Worm (Caenorhabditis elegans): Measurements from ENCODE around the gene tyr-2.

The tyr-2 gene

DNA sequence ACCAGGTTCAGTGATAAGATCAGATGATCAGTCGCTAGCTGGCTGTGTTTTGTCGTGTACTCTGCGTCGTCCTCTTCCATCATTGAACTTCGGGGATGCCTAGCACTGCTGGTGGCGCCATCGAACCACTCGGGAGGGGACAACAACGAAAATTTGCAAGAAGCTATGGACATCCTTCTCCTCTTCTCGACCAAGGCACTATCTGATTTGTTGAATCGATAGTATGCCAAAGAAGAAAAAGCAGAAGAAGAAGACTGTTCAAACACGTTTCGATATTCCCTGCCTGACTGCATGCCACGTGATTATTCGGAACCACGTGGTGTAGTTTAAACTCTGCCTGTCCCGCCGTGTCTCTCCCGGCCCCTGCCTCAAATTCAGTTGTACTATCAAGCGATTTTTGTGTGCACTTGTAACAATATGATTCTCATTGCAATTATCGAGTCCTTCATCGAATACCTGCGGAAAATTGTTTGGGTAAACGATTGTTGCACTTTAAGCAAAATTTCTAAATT is 24.7 kb upstream of the tyr-2 start (continued):
- TF ChIP-seq fkh-3 (tag; optimal IDR thresholded peaks at IDR 0.05) (no peak), madf-10 (tag; optimal IDR thresholded peaks at IDR 0.05) (no peak), gei-17 (GFP tag; optimal IDR thresholded peaks at IDR 0.05) (no peak), pbrm-1 (GFP tag; IDR thresholded peaks at IDR 0.05) (no peak), mcd-1 (GFP tag; IDR thresholded peaks at IDR 0.05) (no peak), cebp-1 (GFP tag; IDR thresholded peaks at IDR 0.05) (no peak), cebp-1 (tag; optimal IDR thresholded peaks at IDR 0.05) (peak; percentile 44), B0261.1 (tag; optimal IDR thresholded peaks at IDR 0.05) (no peak), D2030.7 (GFP tag; IDR thresholded peaks at IDR 0.05) (no peak), attf-6 (GFP tag; IDR thresholded peaks at IDR 0.05) (no peak), F37B4.10 (GFP tag; IDR thresholded peaks at IDR 0.05) (no peak), zim-3 (tag; optimal IDR thresholded peaks at IDR 0.05) (no peak), B0035.1 (tag; optimal IDR thresholded peaks at IDR 0.05) (no peak), zfh-2 (GFP tag; conservative IDR thresholded peaks at IDR 0.05) (0 out of 2 replicates have a peak, but pooled peaks have one; percentile 15), bed-1 (GFP tag; IDR thresholded peaks at IDR 0.05) (no peak), lsy-27 (tag; optimal IDR thresholded peaks at IDR 0.05; ENCODE audit: borderline replicate concordance, insufficient read depth) (no peak), hlh-12 (tag; optimal IDR thresholded peaks at IDR 0.05) (no peak), ztf-26 (tag; optimal IDR thresholded peaks at IDR 0.05) (peak; percentile 46), Y53F4B.3 (GFP tag; IDR thresholded peaks at IDR 0.05) (no peak), ztf-22 (GFP tag; optimal IDR thresholded peaks at IDR 0.05) (no peak), C06A6.2 (GFP tag; conservative IDR thresholded peaks at IDR 0.05) (0 out of 2 replicates have a peak, but pooled peaks have one; percentile 27), F39B2.1 (GFP tag; IDR thresholded peaks at IDR 0.05) (no peak), ztf-3 (GFP tag; optimal IDR thresholded peaks at IDR 0.05) (no peak), lin-40 (tag; optimal IDR thresholded peaks at IDR 0.05) (no peak), nfya-1 (tag; optimal IDR thresholded peaks at IDR 0.05; ENCODE audit: borderline replicate concordance, insufficient read depth) (no peak), egl-44 (GFP tag; IDR thresholded peaks at IDR 0.05) (no peak), die-1 (tag; optimal IDR thresholded peaks at IDR 0.05) (peak; percentile 31), rpc-1 (optimal IDR thresholded peaks at IDR 0.05) (no peak), rpc-1 (tag; optimal IDR thresholded peaks at IDR 0.05) (no peak), dox-1 (GFP tag; IDR thresholded peaks at IDR 0.05) (peak; percentile 24), unc-130 (GFP tag; optimal IDR thresholded peaks at IDR 0.05) (no peak), sea-2 (GFP tag; IDR thresholded peaks at IDR 0.05) (no peak), hmg-1.2 (GFP tag; IDR thresholded peaks at IDR 0.05) (no peak), hmg-20 (GFP tag; IDR thresholded peaks at IDR 0.05) (no peak), ztf-25 (GFP tag; IDR thresholded peaks at IDR 0.05) (no peak), K11D2.4 (GFP tag; IDR thresholded peaks at IDR 0.05) (no peak), dpl-1 (GFP tag; optimal IDR thresholded peaks at IDR 0.05) (no peak), Y79H2A.3 (GFP tag; conservative IDR thresholded peaks at IDR 0.05) (no peak), lag-1 (GFP tag; IDR thresholded peaks at IDR 0.05) (no peak), ceh-79 (tag; optimal IDR thresholded peaks at IDR 0.05) (no peak), nhr-120 (GFP tag; IDR thresholded peaks at IDR 0.05) (no peak), efl-1 (GFP tag; optimal IDR thresholded peaks at IDR 0.05) (no peak), bed-2 (GFP tag; IDR thresholded peaks at IDR 0.05) (no peak), ztf-18 (tag; optimal IDR thresholded peaks at IDR 0.05) (no peak), snpc-1.3 (tag; optimal IDR thresholded peaks at IDR 0.05; ENCODE audit: insufficient read depth) (no peak), ceh-100 (GFP tag; IDR thresholded peaks at IDR 0.05) (no peak), hlh-26 (GFP tag; conservative IDR thresholded peaks at IDR 0.05) (no peak), madf-8 (GFP tag; conservative IDR thresholded peaks at IDR 0.05) (no peak), F10E7.11 (tag; optimal IDR thresholded peaks at IDR 0.05) (no peak), xnd-1 (tag; optimal IDR thresholded peaks at IDR 0.05) (no peak)

Measured in whole organism, young adult.